Fruit fly (Drosophila melanogaster) whole organism, adult: ENCODE measurements around the gene CG15498.

Experiments
- CG11617 ChIP-seq: fragments of 200-800 bp; sonication (Bioruptor generic); optimal IDR thresholded peaks from 2 replicates; lab custom pipeline; 2017; ENCODE audit warnings: mild to moderate bottlenecking, missing biosample characterization, missing genetic modification reagents, missing genetic modification characterization
- CG12768 ChIP-seq: fragments of 200-800 bp; sonication (Bioruptor generic); optimal IDR thresholded peaks from 2 replicates; lab custom pipeline; 2017; ENCODE audit warnings: missing biosample characterization, missing genetic modification characterization, mild to moderate bottlenecking, moderate library complexity, missing genetic modification reagents
- CG1620 ChIP-seq: fragments of 200-800 bp; sonication (Bioruptor generic); optimal IDR thresholded peaks from 2 replicates; lab custom pipeline; 2016; ENCODE audit warnings: missing biosample characterization, missing genetic modification characterization
- CG33017 ChIP-seq: fragments of 200-800 bp; sonication (Bioruptor generic); optimal IDR thresholded peaks from 2 replicates; lab custom pipeline; 2018; ENCODE audit warnings: missing biosample characterization, mild to moderate bottlenecking, missing genetic modification characterization, moderate library complexity
- Crg-1 ChIP-seq: fragments of 200-800 bp; sonication (Bioruptor generic); optimal IDR thresholded peaks from 2 replicates; lab custom pipeline; 2016; ENCODE audit warnings: missing biosample characterization, missing genetic modification characterization
- Hr96 ChIP-seq: fragments of 200-800 bp; sonication (Bioruptor generic); optimal IDR thresholded peaks from 2 replicates; lab custom pipeline; 2016; ENCODE audit warnings: missing biosample characterization, missing genetic modification characterization
- Mnt ChIP-seq: fragments of 200-800 bp; sonication (Bioruptor generic); optimal IDR thresholded peaks from 2 replicates; lab custom pipeline; 2016; ENCODE audit warnings: missing biosample characterization, mild to moderate bottlenecking, missing genetic modification characterization
- bab1 ChIP-seq: fragments of 200-800 bp; sonication (Bioruptor generic); optimal IDR thresholded peaks from 3 replicates; lab custom pipeline; 2019; ENCODE audit warnings: missing biosample characterization, mild to moderate bottlenecking, missing genetic modification characterization, moderate library complexity
- cnc ChIP-seq, 2 experiments: fragments of >200 bp; optimal IDR thresholded peaks; 2 replicates each; lab custom pipeline; 2017
- kay ChIP-seq: fragments of 200-800 bp; sonication (Bioruptor generic); peaks from one replicate; lab custom pipeline; 2016; ENCODE audit warnings: missing biosample characterization, missing genetic modification characterization, borderline replicate concordance
- pad ChIP-seq: fragments of 200-800 bp; sonication (Bioruptor generic); optimal IDR thresholded peaks from 3 replicates; lab custom pipeline; 2017; ENCODE audit warnings: missing biosample characterization, missing genetic modification characterization, mild to moderate bottlenecking, moderate library complexity, missing genetic modification reagents
- tj ChIP-seq: fragments of 200-800 bp; sonication (Bioruptor generic); optimal IDR thresholded peaks from 3 replicates; lab custom pipeline; 2017; ENCODE audit warnings: missing biosample characterization, mild to moderate bottlenecking, missing genetic modification characterization, moderate library complexity
- toe ChIP-seq: fragments of 200-800 bp; sonication (Bioruptor generic); optimal IDR thresholded peaks from 2 replicates; lab custom pipeline; 2016; ENCODE audit warnings: missing biosample characterization, missing genetic modification characterization

dm6 chr3R:21534697-21535676, 34.0 kb downstream of the CG15498 start:
- TF ChIP-seq CG33017 (tag; lab: Kevin White, UChicago) (no peak), Mnt (no peak), Crg-1 (GFP tag; lab: Kevin White, UChicago) (no peak), toe (no peak), bab1 (GFP tag; lab: Kevin White, UChicago) (no peak), pad (no peak), CG1620 (GFP tag; lab: Kevin White, UChicago) (no peak), CG12768 (GFP tag; lab: Kevin White, UChicago) (no peak), tj (GFP tag; lab: Kevin White, UChicago) (no peak), Hr96 (no peak), kay (GFP tag; lab: Kevin White, UChicago) (no peak), CG11617 (GFP tag; lab: Kevin White, UChicago) (no peak), cnc (optimal IDR thresholded peaks at IDR 0.05; lab: Kevin White, UChicago) (no peak)
